Fruit fly (Drosophila melanogaster): Measurements from ENCODE around the gene RpL36A.
A peak's percentile ranks its signal among the peaks of the same experiment; 100 is the strongest.

RpL36A gene

dm6 chr2L:8071112-8071976, 28.6 kb upstream of the RpL36A start, which contains the start of gene poe (continued):
- TF ChIP-seq Eip74EF (GFP tag; optimal IDR thresholded peaks at IDR 0.05) (no peak), grn (GFP tag; optimal IDR thresholded peaks at IDR 0.05) (no peak), CG8359 (GFP tag; optimal IDR thresholded peaks at IDR 0.05; ENCODE audit: borderline replicate concordance) (peak; percentile 15), Scr (GFP tag; IDR thresholded peaks at IDR 0.05; ENCODE audit: partially characterized antibody) (no peak), Chrac-16 (GFP tag; optimal IDR thresholded peaks at IDR 0.05) (no peak), tna (GFP tag; IDR thresholded peaks at IDR 0.05; ENCODE audit: partially characterized antibody) (no peak), CG31388 (GFP tag; optimal IDR thresholded peaks at IDR 0.05) (no peak), lbe (GFP tag; optimal IDR thresholded peaks at IDR 0.05) (no peak), Fer1 (GFP tag; optimal IDR thresholded peaks at IDR 0.05) (no peak), shn (GFP tag; optimal IDR thresholded peaks at IDR 0.05) (no peak), CG8944 (GFP tag; optimal IDR thresholded peaks at IDR 0.05) (no peak), al (GFP tag; IDR thresholded peaks at IDR 0.05) (no peak), CG7372 (GFP tag; IDR thresholded peaks at IDR 0.05) (no peak), CG17612 (GFP tag; IDR thresholded peaks at IDR 0.05) (no peak), CG3995 (GFP tag; optimal IDR thresholded peaks at IDR 0.05) (peak; percentile 9), CG4282 (GFP tag; optimal IDR thresholded peaks at IDR 0.05) (no peak), CG14860 (GFP tag; IDR thresholded peaks at IDR 0.05; ENCODE audit: partially characterized antibody) (no peak), esg (GFP tag; conservative IDR thresholded peaks at IDR 0.05) (0 out of 2 replicates have a peak, but pooled peaks have one; percentile 27), CG7987 (GFP tag; optimal IDR thresholded peaks at IDR 0.05) (no peak), NfI (GFP tag; optimal IDR thresholded peaks at IDR 0.05) (no peak), zf30C (GFP tag; optimal IDR thresholded peaks at IDR 0.05) (peak; percentile 88), Fer3 (tag; optimal IDR thresholded peaks at IDR 0.05) (no peak), wor (GFP tag; IDR thresholded peaks at IDR 0.05) (no peak), unc-4 (GFP tag; IDR thresholded peaks at IDR 0.05; ENCODE audit: partially characterized antibody) (0 out of 2 replicates have a peak, but pooled peaks have one; percentile 20), zfh2 (GFP tag; optimal IDR thresholded peaks at IDR 0.05) (no peak), ro (GFP tag; IDR thresholded peaks at IDR 0.05) (no peak), D (optimal IDR thresholded peaks at IDR 0.05) (no peak), D (GFP tag; optimal IDR thresholded peaks at IDR 0.05) (no peak), zen2 (GFP tag; IDR thresholded peaks at IDR 0.05; ENCODE audit: partially characterized antibody) (no peak), Doc3 (GFP tag; IDR thresholded peaks at IDR 0.05; ENCODE audit: partially characterized antibody) (no peak), run (tag; optimal IDR thresholded peaks at IDR 0.05) (no peak), zfh1 (GFP tag; IDR thresholded peaks at IDR 0.05) (peak; percentile 41; the same call in 2 of the 3 replicates), tgo (GFP tag; IDR thresholded peaks at IDR 0.05) (peak; percentile 73), CG10147 (GFP tag; optimal IDR thresholded peaks at IDR 0.05) (no peak), Atf3 (GFP tag; optimal IDR thresholded peaks at IDR 0.05) (no peak), yki (optimal IDR thresholded peaks at IDR 0.05) (no peak), hth (optimal IDR thresholded peaks at IDR 0.05) (no peak), ato (GFP tag; IDR thresholded peaks at IDR 0.05; ENCODE audit: partially characterized antibody) (no peak), bcd (GFP tag; optimal IDR thresholded peaks at IDR 0.05) (no peak), CG18011 (GFP tag; optimal IDR thresholded peaks at IDR 0.05) (no peak), ems (GFP tag; optimal IDR thresholded peaks at IDR 0.05) (no peak), CG4328 (GFP tag; optimal IDR thresholded peaks at IDR 0.05) (no peak), CG6791 (GFP tag; IDR thresholded peaks at IDR 0.05; ENCODE audit: partially characterized antibody) (no peak), tll (GFP tag; optimal IDR thresholded peaks at IDR 0.05) (no peak), CG5180 (GFP tag; optimal IDR thresholded peaks at IDR 0.05) (no peak), CG18262 (tag; optimal IDR thresholded peaks at IDR 0.05) (no peak), ttk (GFP tag; IDR thresholded peaks at IDR 0.05) (peak; percentile 61; the same call in 1 of the 2 replicates), CG9797 (GFP tag; optimal IDR thresholded peaks at IDR 0.05) (peak; percentile 75)
